Worm (Caenorhabditis elegans): Measurements from ENCODE around the gene R05G6.10.
A peak's percentile ranks its signal among the peaks of the same experiment; 100 is the strongest.

R05G6.10 gene

DNA sequence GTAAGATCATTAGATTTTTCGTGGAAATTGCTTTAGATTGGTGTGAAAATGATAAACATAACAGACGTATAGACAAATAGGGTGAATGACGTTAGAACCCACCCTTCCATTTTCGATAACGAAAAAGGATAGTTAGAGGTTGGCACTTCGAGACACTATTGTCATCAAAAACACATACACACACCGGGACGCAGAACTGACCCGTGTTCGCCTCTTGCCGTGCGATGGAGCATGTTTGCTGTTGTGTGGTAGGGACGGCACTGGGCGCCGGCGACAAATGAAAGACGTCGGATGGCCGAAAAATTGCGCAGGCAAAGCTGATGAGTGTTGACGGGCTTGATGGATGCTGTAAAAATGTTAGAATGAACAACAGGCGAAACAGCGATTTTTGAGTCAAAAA, 7.5 kb upstream of the R05G6.10 start:
- TF ChIP-seq unc-39 (tag; optimal IDR thresholded peaks at IDR 0.05) (no peak), fos-1 (tag; optimal IDR thresholded peaks at IDR 0.05) (peak; percentile 54), ceh-82 (tag; optimal IDR thresholded peaks at IDR 0.05) (no peak), ztf-4 (tag; optimal IDR thresholded peaks at IDR 0.05) (no peak), ceh-16 (tag; optimal IDR thresholded peaks at IDR 0.05) (no peak), skn-1 (tag; optimal IDR thresholded peaks at IDR 0.05) (peak; percentile 80), mbf-1 (tag; optimal IDR thresholded peaks at IDR 0.05) (no peak), lsy-2 (tag; optimal IDR thresholded peaks at IDR 0.05) (peak in 1 of 2 experiments; percentile 41), sem-4 (tag; optimal IDR thresholded peaks at IDR 0.05) (no peak), ztf-1 (GFP tag; conservative IDR thresholded peaks at IDR 0.05) (no peak), ZK546.5 (tag; optimal IDR thresholded peaks at IDR 0.05) (no peak), nhr-12 (tag; optimal IDR thresholded peaks at IDR 0.05) (no peak), egl-27 (tag; optimal IDR thresholded peaks at IDR 0.05) (no peak), nhr-6 (tag; optimal IDR thresholded peaks at IDR 0.05) (no peak), ztf-11 (tag; optimal IDR thresholded peaks at IDR 0.05) (no peak), R02D3.7 (tag; optimal IDR thresholded peaks at IDR 0.05) (no peak), peb-1 (tag; optimal IDR thresholded peaks at IDR 0.05) (no peak), lin-11 (tag; optimal IDR thresholded peaks at IDR 0.05) (no peak), Y55F3AM.14 (GFP tag; optimal IDR thresholded peaks at IDR 0.05) (no peak), lin-39 (tag; optimal IDR thresholded peaks at IDR 0.05) (no peak), gmeb-1 (tag; optimal IDR thresholded peaks at IDR 0.05) (no peak), dmd-4 (tag; optimal IDR thresholded peaks at IDR 0.05) (no peak), nhr-129 (tag; optimal IDR thresholded peaks at IDR 0.05) (peak; percentile 60), elt-3 (tag; optimal IDR thresholded peaks at IDR 0.05) (no peak), alr-1 (tag; optimal IDR thresholded peaks at IDR 0.05) (no peak), lin-13 (GFP tag; optimal IDR thresholded peaks at IDR 0.05) (no peak), snpc-4 (tag; optimal IDR thresholded peaks at IDR 0.05) (no peak), sma-3 (GFP tag; optimal IDR thresholded peaks at IDR 0.05) (no peak), zag-1 (tag; optimal IDR thresholded peaks at IDR 0.05) (no peak), elt-1 (tag; optimal IDR thresholded peaks at IDR 0.05) (no peak), nhr-21 (tag; optimal IDR thresholded peaks at IDR 0.05) (no peak), nhr-10 (tag; optimal IDR thresholded peaks at IDR 0.05) (no peak), F13H6.1 (tag; optimal IDR thresholded peaks at IDR 0.05) (peak; percentile 19), blmp-1 (tag; optimal IDR thresholded peaks at IDR 0.05; ENCODE audit: insufficient read depth) (no peak), ama-1 (optimal IDR thresholded peaks at IDR 0.05) (no peak), unc-62 (GFP tag; optimal IDR thresholded peaks at IDR 0.05) (no peak), unc-55 (GFP tag; optimal IDR thresholded peaks at IDR 0.05) (no peak), crh-2 (tag; optimal IDR thresholded peaks at IDR 0.05) (no peak), nhr-237 (tag; optimal IDR thresholded peaks at IDR 0.05) (no peak), C34F6.9 (tag; optimal IDR thresholded peaks at IDR 0.05) (peak; percentile 28), aly-2 (tag; optimal IDR thresholded peaks at IDR 0.05) (no peak), mdl-1 (tag; optimal IDR thresholded peaks at IDR 0.05) (no peak), mab-5 (tag; optimal IDR thresholded peaks at IDR 0.05) (no peak), nhr-77 (tag; optimal IDR thresholded peaks at IDR 0.05) (no peak), sma-9 (GFP tag; optimal IDR thresholded peaks at IDR 0.05) (no peak), sma-9 (tag; optimal IDR thresholded peaks at IDR 0.05) (no peak), nhr-11 (tag; optimal IDR thresholded peaks at IDR 0.05) (no peak), nhr-25 (tag; optimal IDR thresholded peaks at IDR 0.05) (no peak), nhr-23 (tag; optimal IDR thresholded peaks at IDR 0.05) (no peak)
